Fruit fly (Drosophila melanogaster) whole organism, embryonic: ENCODE data around the gene Uba4.

Experiments used
- ATbp ChIP-seq: fragments of 200-800 bp; sonication (Bioruptor generic); optimal IDR thresholded peaks from 2 replicates; lab custom pipeline; 2017; ENCODE audit warnings: missing biosample characterization, mild to moderate bottlenecking, missing genetic modification characterization, missing genetic modification reagents
- Adf1 ChIP-seq: fragments of 200-800 bp; sonication (Bioruptor generic); IDR thresholded peaks from 2 replicates; pipeline ENCODE4 v1.3.6; 2022; ENCODE audit warnings: missing biosample characterization, missing genetic modification characterization
- Asciz ChIP-seq: fragments of 200-800 bp; sonication (Bioruptor generic); optimal IDR thresholded peaks from 2 replicates; lab custom pipeline; 2017; ENCODE audit warnings: missing biosample characterization, mild to moderate bottlenecking, missing genetic modification characterization, missing genetic modification reagents
- Atf-2 ChIP-seq: fragments of 200-800 bp; sonication (Bioruptor generic); optimal IDR thresholded peaks from 2 replicates; lab custom pipeline; 2016; ENCODE audit warnings: missing biosample characterization, missing genetic modification characterization
- CG10209 ChIP-seq: fragments of 200-800 bp; sonication (Bioruptor generic); optimal IDR thresholded peaks from 3 replicates; lab custom pipeline; 2017; ENCODE audit warnings: missing biosample characterization, mild to moderate bottlenecking, missing genetic modification characterization, missing genetic modification reagents
- CG10431 ChIP-seq: fragments of 200-800 bp; sonication (Bioruptor generic); optimal IDR thresholded peaks from 3 replicates; lab custom pipeline; 2018; ENCODE audit warnings: missing biosample characterization, mild to moderate bottlenecking, missing genetic modification characterization
- CG13287 ChIP-seq: fragments of 200-800 bp; sonication (Bioruptor generic); IDR thresholded peaks from 2 replicates; pipeline ENCODE4 v1.3.6; 2022; ENCODE audit warnings: missing biosample characterization, missing genetic modification characterization; ENCODE audit not compliant: partially characterized antibody
- CG16815 ChIP-seq: fragments of 200-800 bp; sonication (Bioruptor generic); optimal IDR thresholded peaks from 3 replicates; lab custom pipeline; 2017; ENCODE audit warnings: missing biosample characterization, mild to moderate bottlenecking, missing genetic modification characterization
- CG17328 ChIP-seq: fragments of 200-800 bp; sonication (Bioruptor generic); IDR thresholded peaks from 2 replicates; pipeline ENCODE4 v1.3.6; 2022; ENCODE audit warnings: missing biosample characterization, missing genetic modification characterization
- CG17568 ChIP-seq: fragments of 200-800 bp; sonication (Bioruptor generic); optimal IDR thresholded peaks from 2 replicates; lab custom pipeline; 2018; ENCODE audit warnings: missing biosample characterization, mild to moderate bottlenecking, missing genetic modification characterization, moderate library complexity
- CG17802 ChIP-seq: fragments of 200-800 bp; sonication (Bioruptor generic); optimal IDR thresholded peaks from 2 replicates; lab custom pipeline; 2018; ENCODE audit warnings: missing biosample characterization, mild to moderate bottlenecking, missing genetic modification characterization, moderate library complexity
- CG18262 ChIP-seq: fragments of 200-800 bp; optimal IDR thresholded peaks from 3 replicates; lab custom pipeline; 2019; ENCODE audit warnings: missing biosample characterization, mild to moderate bottlenecking, missing genetic modification characterization, moderate library complexity
- CG18599 ChIP-seq: fragments of 200-800 bp; sonication (Bioruptor generic); optimal IDR thresholded peaks from 3 replicates; lab custom pipeline; 2017; ENCODE audit warnings: missing biosample characterization, missing genetic modification characterization, mild to moderate bottlenecking, moderate library complexity, missing genetic modification reagents
- CG2875 ChIP-seq: fragments of 200-800 bp; sonication (Bioruptor generic); optimal IDR thresholded peaks from 2 replicates; lab custom pipeline; 2017; ENCODE audit warnings: missing biosample characterization, mild to moderate bottlenecking, missing genetic modification characterization, missing genetic modification reagents
- CG31365 ChIP-seq: fragments of 200-800 bp; sonication (Bioruptor generic); optimal IDR thresholded peaks from 2 replicates; lab custom pipeline; 2018; ENCODE audit warnings: missing biosample characterization, mild to moderate bottlenecking, missing genetic modification characterization
- CG3726 ChIP-seq: fragments of 200-800 bp; sonication (Bioruptor generic); IDR thresholded peaks from 3 replicates; pipeline ENCODE4, ENCODE4 v1.3.6; 2022; ENCODE audit warnings: missing biosample characterization, missing genetic modification characterization
- CG42726 ChIP-seq: fragments of 200-800 bp; sonication (Bioruptor generic); IDR thresholded peaks from 2 replicates; pipeline ENCODE4 v1.3.6; 2022; ENCODE audit warnings: missing biosample characterization, missing genetic modification characterization; ENCODE audit not compliant: partially characterized antibody
- CG4730 ChIP-seq: fragments of 200-800 bp; sonication (Bioruptor generic); IDR thresholded peaks from 2 replicates; pipeline ENCODE4 v1.3.6; 2022; ENCODE audit warnings: missing biosample characterization, missing genetic modification characterization
- CG7786 ChIP-seq: fragments of 200-800 bp; sonication (Bioruptor generic); optimal IDR thresholded peaks from 2 replicates; lab custom pipeline; 2016; ENCODE audit warnings: missing biosample characterization, missing genetic modification characterization
- CG8281 ChIP-seq: fragments of 200-800 bp; sonication (Bioruptor generic); optimal IDR thresholded peaks from 2 replicates; lab custom pipeline; 2018; ENCODE audit warnings: missing biosample characterization, mild to moderate bottlenecking, missing genetic modification characterization, moderate library complexity
- CG9727 ChIP-seq: fragments of 200-800 bp; sonication (Bioruptor generic); optimal IDR thresholded peaks from 3 replicates; lab custom pipeline; 2017; ENCODE audit warnings: missing biosample characterization, mild to moderate bottlenecking, missing genetic modification characterization
- CG9797 ChIP-seq: fragments of 200-800 bp; sonication (Bioruptor generic); optimal IDR thresholded peaks from 3 replicates; lab custom pipeline; 2018; ENCODE audit warnings: missing biosample characterization, mild to moderate bottlenecking, missing genetic modification characterization
- Camta ChIP-seq: fragments of 200-800 bp; sonication (Bioruptor generic); optimal IDR thresholded peaks from 2 replicates; lab custom pipeline; 2016; ENCODE audit warnings: missing biosample characterization, missing genetic modification characterization
- CkIIα-i1 ChIP-seq: fragments of 200-800 bp; sonication (Bioruptor generic); IDR thresholded peaks from 2 replicates; pipeline ENCODE4 v1.3.6; 2022; ENCODE audit warnings: missing biosample characterization, missing genetic modification characterization
- D ChIP-seq, 2 experiments: fragments of 200-800 bp in 1 of 2; fragments of >200 bp in 1 of 2; sonication (Bioruptor generic) in 1 of 2; optimal IDR thresholded peaks; 2 replicates in 1 of 2; 3 replicates in 1 of 2; lab custom pipeline; 2017; ENCODE audit warnings: mild to moderate bottlenecking in 1 of 2, missing biosample characterization in 1 of 2, missing genetic modification characterization in 1 of 2, missing genetic modification reagents in 1 of 2
- Deaf1 ChIP-seq: fragments of 200-800 bp; optimal IDR thresholded peaks from 3 replicates; lab custom pipeline; 2019; ENCODE audit warnings: missing biosample characterization, mild to moderate bottlenecking, missing genetic modification characterization, moderate library complexity
- Dip2 ChIP-seq: fragments of 200-800 bp; sonication (Bioruptor generic); IDR thresholded peaks from 2 replicates; pipeline ENCODE4 v1.3.6; 2022; ENCODE audit warnings: missing biosample characterization, missing genetic modification characterization
- Hr39 ChIP-seq: fragments of >200 bp; optimal IDR thresholded peaks from 2 replicates; lab custom pipeline; 2017
- Mad ChIP-seq: fragments of 200-800 bp; sonication (Bioruptor generic); optimal IDR thresholded peaks from 2 replicates; lab custom pipeline; 2016; ENCODE audit warnings: missing biosample characterization, missing genetic modification characterization
- Med ChIP-seq: fragments of 200-800 bp; sonication (Bioruptor generic); peaks from one replicate; lab custom pipeline; 2016; ENCODE audit warnings: missing biosample characterization, missing genetic modification characterization, mild to moderate bottlenecking, inconsistent platforms, moderate library complexity
- NfI ChIP-seq: fragments of 200-800 bp; sonication (Bioruptor generic); optimal IDR thresholded peaks from 3 replicates; lab custom pipeline; 2018; ENCODE audit warnings: missing biosample characterization, mild to moderate bottlenecking, missing genetic modification characterization, moderate library complexity
- Optix ChIP-seq: fragments of 200-800 bp; sonication (Bioruptor generic); IDR thresholded peaks from 3 replicates; pipeline ENCODE4 v1.3.6; 2022; ENCODE audit warnings: missing biosample characterization, missing genetic modification characterization
- Six4 ChIP-seq: fragments of 200-800 bp; sonication (Bioruptor generic); optimal IDR thresholded peaks from 2 replicates; lab custom pipeline; 2016; ENCODE audit warnings: missing biosample characterization, missing genetic modification characterization
- Sox102F ChIP-seq: fragments of 200-800 bp; sonication (Bioruptor generic); optimal IDR thresholded peaks from 2 replicates; lab custom pipeline; 2018; ENCODE audit warnings: missing biosample characterization, mild to moderate bottlenecking, missing genetic modification characterization, moderate library complexity
- Xrp1 ChIP-seq: fragments of 200-800 bp; sonication (Bioruptor generic); IDR thresholded peaks from 2 replicates; pipeline ENCODE4 v1.3.6; 2022; ENCODE audit warnings: missing biosample characterization, missing genetic modification characterization
- ac ChIP-seq: fragments of 200-800 bp; sonication (Bioruptor generic); optimal IDR thresholded peaks from 3 replicates; lab custom pipeline; 2017; ENCODE audit warnings: missing biosample characterization, mild to moderate bottlenecking, missing genetic modification characterization
- ase ChIP-seq: fragments of 200-800 bp; sonication (Bioruptor generic); IDR thresholded peaks from 3 replicates; pipeline ENCODE4 v1.3.6; 2022; ENCODE audit warnings: missing biosample characterization, missing genetic modification characterization
- ato ChIP-seq: fragments of 200-800 bp; sonication (Bioruptor generic); IDR thresholded peaks from 2 replicates; pipeline ENCODE4 v1.3.6; 2022; ENCODE audit warnings: missing biosample characterization, missing genetic modification characterization; ENCODE audit not compliant: partially characterized antibody
- az2 ChIP-seq: fragments of 200-800 bp; sonication (Bioruptor generic); optimal IDR thresholded peaks from 3 replicates; lab custom pipeline; 2016; ENCODE audit warnings: missing biosample characterization, missing genetic modification characterization
- bab2 ChIP-seq: fragments of 200-800 bp; sonication (Bioruptor generic); optimal IDR thresholded peaks from 2 replicates; lab custom pipeline; 2016; ENCODE audit warnings: missing biosample characterization, missing genetic modification characterization
- croc ChIP-seq: fragments of 200-800 bp; sonication (Bioruptor generic); conservative IDR thresholded peaks from 3 replicates; pipeline ENCODE4 v1.3.6; 2022; ENCODE audit warnings: missing biosample characterization, missing genetic modification characterization
- fd102C ChIP-seq: fragments of 200-800 bp; sonication (Bioruptor generic); optimal IDR thresholded peaks from 2 replicates; lab custom pipeline; 2018; ENCODE audit warnings: missing biosample characterization, mild to moderate bottlenecking, missing genetic modification characterization, moderate library complexity
- fru ChIP-seq: fragments of >200 bp; optimal IDR thresholded peaks from 2 replicates; lab custom pipeline; 2017
- gsb-n ChIP-seq: fragments of 200-800 bp; sonication (Bioruptor generic); optimal IDR thresholded peaks from 3 replicates; lab custom pipeline; 2018; ENCODE audit warnings: missing biosample characterization, mild to moderate bottlenecking, missing genetic modification characterization
- luna ChIP-seq: fragments of 200-800 bp; sonication (Bioruptor generic); optimal IDR thresholded peaks from 2 replicates; lab custom pipeline; 2016; ENCODE audit warnings: missing biosample characterization, missing genetic modification characterization
- nerfin-1 ChIP-seq: fragments of 200-800 bp; sonication (Bioruptor generic); optimal IDR thresholded peaks from 3 replicates; lab custom pipeline; 2019; ENCODE audit warnings: missing biosample characterization, mild to moderate bottlenecking, missing genetic modification characterization, moderate library complexity
- scrt ChIP-seq: fragments of 200-800 bp; sonication (Bioruptor generic); optimal IDR thresholded peaks from 2 replicates; lab custom pipeline; 2018; ENCODE audit warnings: missing biosample characterization, mild to moderate bottlenecking, missing genetic modification characterization, moderate library complexity
- tap ChIP-seq: fragments of 200-800 bp; optimal IDR thresholded peaks from 3 replicates; lab custom pipeline; 2019; ENCODE audit warnings: missing biosample characterization, mild to moderate bottlenecking, missing genetic modification characterization, moderate library complexity
- tin ChIP-seq: fragments of 200-800 bp; sonication (Bioruptor generic); optimal IDR thresholded peaks from 3 replicates; lab custom pipeline; 2016; ENCODE audit warnings: missing biosample characterization, missing genetic modification characterization
- usp ChIP-seq: fragments of >200 bp; optimal IDR thresholded peaks from 2 replicates; lab custom pipeline; 2017; ENCODE audit warnings: missing biosample characterization, missing genetic modification characterization
- yki ChIP-seq: fragments of >200 bp; optimal IDR thresholded peaks from 3 replicates; lab custom pipeline; 2018
- zfh2 ChIP-seq: fragments of 200-800 bp; sonication (Bioruptor generic); optimal IDR thresholded peaks from 2 replicates; lab custom pipeline; 2016; ENCODE audit warnings: missing biosample characterization, missing genetic modification characterization

The Uba4 gene

dm6 chr2L:8488735-8489134, 28.5 kb upstream of the Uba4 start, which contains the start of gene CG13088 (continued):
- TF ChIP-seq tin (no peak), CG17802 (peak; percentile 33), CG7786 (GFP tag; lab: Kevin White, UChicago) (peak; percentile 44), fd102C (GFP tag; lab: Kevin White, UChicago) (no peak), CG16815 (GFP tag; lab: Kevin White, UChicago) (no peak), ase (GFP tag; lab: Robert Waterston, UW) (no peak), CG3726 (GFP tag; lab: Robert Waterston, UW) (no peak), Mad (no peak), CG13287 (peak; percentile 41; the same call in 1 of the 2 replicates), ATbp (GFP tag; lab: Kevin White, UChicago) (no peak), zfh2 (GFP tag; lab: Kevin White, UChicago) (peak; percentile 40), Med (GFP tag; lab: Kevin White, UChicago) (peak; percentile 89), Optix (GFP tag; lab: Robert Waterston, UW) (no peak), D (optimal IDR thresholded peaks at IDR 0.05; lab: Kevin White, UChicago) (no peak), D (GFP tag; optimal IDR thresholded peaks at IDR 0.05; lab: Kevin White, UChicago) (no peak), CG18262 (tag; lab: Kevin White, UChicago) (no peak), CG4730 (GFP tag; lab: Robert Waterston, UW) (no peak), CG31365 (tag; lab: Kevin White, UChicago) (peak; percentile 99), CG8281 (no peak), Six4 (GFP tag; lab: Kevin White, UChicago) (no peak), scrt (GFP tag; lab: Kevin White, UChicago) (no peak), CG10431 (GFP tag; lab: Kevin White, UChicago) (no peak), az2 (peak; percentile 16), usp (GFP tag; lab: Kevin White, UChicago) (no peak), fru (lab: Kevin White, UChicago) (no peak), Camta (GFP tag; lab: Kevin White, UChicago) (peak; percentile 19), NfI (GFP tag; lab: Kevin White, UChicago) (peak; percentile 55), Deaf1 (tag; lab: Kevin White, UChicago) (no peak), Sox102F (GFP tag; lab: Kevin White, UChicago) (peak; percentile 3), nerfin-1 (tag; lab: Kevin White, UChicago) (no peak), CG9797 (GFP tag; lab: Kevin White, UChicago) (no peak), ato (GFP tag; lab: Robert Waterston, UW) (no peak), CG42726 (GFP tag; lab: Robert Waterston, UW) (peak; percentile 50; the same call in 1 of the 2 replicates), yki (lab: Kevin White, UChicago) (no peak), Hr39 (lab: Kevin White, UChicago) (no peak), bab2 (GFP tag; lab: Kevin White, UChicago) (peak; percentile 50), CkIIα-i1 (GFP tag; lab: Robert Waterston, UW) (no peak), Atf-2 (GFP tag; lab: Kevin White, UChicago) (no peak), tap (tag; lab: Kevin White, UChicago) (no peak), gsb-n (tag; lab: Kevin White, UChicago) (no peak), CG18599 (GFP tag; lab: Kevin White, UChicago) (no peak), CG17328 (GFP tag; lab: Robert Waterston, UW) (no peak), croc (GFP tag; lab: Robert Waterston, UW) (no peak; the same call in 2 of the 3 replicates), CG17568 (GFP tag; lab: Kevin White, UChicago) (no peak), ac (no peak), Xrp1 (GFP tag; lab: Robert Waterston, UW) (peak; percentile 64), CG10209 (no peak), Dip2 (GFP tag; lab: Robert Waterston, UW) (no peak), luna (GFP tag; lab: Kevin White, UChicago) (no peak), Adf1 (GFP tag; lab: Robert Waterston, UW) (no peak), Asciz (peak; percentile 3), CG9727 (GFP tag; lab: Kevin White, UChicago) (no peak), CG2875 (GFP tag; lab: Kevin White, UChicago) (peak; percentile 16)
